Worm (Caenorhabditis elegans) whole organism, early embryonic: ENCODE results near the gene srlf-27.

Source experiments
- B0310.2 ChIP-seq: sonication (generic microtip); optimal IDR thresholded peaks from 2 replicates; lab custom pipeline; 2016; ENCODE audit warnings: mild to moderate bottlenecking, missing genetic modification characterization, missing compliant biosample characterization
- F13C5.2 ChIP-seq: sonication (generic microtip); optimal IDR thresholded peaks from 2 replicates; lab custom pipeline; 2017; ENCODE audit warnings: mild to moderate bottlenecking, missing genetic modification characterization, inconsistent platforms, missing compliant biosample characterization
- aly-1 ChIP-seq: sonication (generic microtip); optimal IDR thresholded peaks from 2 replicates; lab custom pipeline; 2016; ENCODE audit warnings: missing genetic modification characterization, missing compliant biosample characterization
- ama-1 ChIP-seq: fragments of 150-350 bp; optimal IDR thresholded peaks from 2 replicates; lab custom pipeline; 2014
- ceh-13 ChIP-seq: fragments of 200-800 bp; sonication (Bioruptor generic); optimal IDR thresholded peaks from 2 replicates; lab custom pipeline; 2018; ENCODE audit warnings: mild to moderate bottlenecking, missing genetic modification characterization, missing compliant biosample characterization
- ceh-36 ChIP-seq: sonication (generic microtip); optimal IDR thresholded peaks from 2 replicates; lab custom pipeline; 2016; ENCODE audit warnings: missing genetic modification characterization, inconsistent platforms, missing compliant biosample characterization
- ets-7 ChIP-seq: sonication (generic microtip); optimal IDR thresholded peaks from 2 replicates; lab custom pipeline; 2016; ENCODE audit warnings: missing genotype, missing genetic modification characterization, missing compliant biosample characterization
- flt-1 ChIP-seq: fragments of 200-800 bp; sonication (Bioruptor generic); IDR thresholded peaks from 2 replicates; pipeline ENCODE4 v1.3.6; 2022; ENCODE audit warnings: missing genetic modification characterization, missing compliant biosample characterization
- hmbx-1 ChIP-seq: sonication (generic microtip); optimal IDR thresholded peaks from 2 replicates; lab custom pipeline; 2016; ENCODE audit warnings: mild to moderate bottlenecking, missing genetic modification characterization, missing compliant biosample characterization
- hmg-4 ChIP-seq: fragments of 200-800 bp; sonication (Bioruptor generic); optimal IDR thresholded peaks from 2 replicates; lab custom pipeline; 2018; ENCODE audit warnings: mild to moderate bottlenecking, missing genetic modification characterization, missing compliant biosample characterization
- hnd-1 ChIP-seq: sonication (generic microtip); optimal IDR thresholded peaks from 2 replicates; lab custom pipeline; 2016; ENCODE audit warnings: missing genetic modification characterization, missing compliant biosample characterization
- pes-1 ChIP-seq: fragments of 200-800 bp; sonication (Bioruptor generic); IDR thresholded peaks from 2 replicates; pipeline ENCODE4 v1.3.6; 2022; ENCODE audit warnings: missing genetic modification reagents, missing genetic modification characterization, missing compliant biosample characterization
- scrt-1 ChIP-seq: fragments of 200-800 bp; sonication (Bioruptor generic); IDR thresholded peaks from 2 replicates; pipeline ENCODE4 v1.3.6; 2022; ENCODE audit warnings: missing genetic modification characterization, missing compliant biosample characterization
- sea-1 ChIP-seq: fragments of 200-800 bp; sonication (Bioruptor generic); conservative IDR thresholded peaks from 2 replicates; pipeline ENCODE4 v1.3.6; 2022; ENCODE audit warnings: missing genetic modification characterization, missing compliant biosample characterization
- tbx-11 ChIP-seq: fragments of 200-800 bp; sonication (Bioruptor generic); IDR thresholded peaks from 2 replicates; pipeline ENCODE4 v1.3.6; 2022; ENCODE audit warnings: missing genetic modification characterization, missing compliant biosample characterization
- tbx-37 ChIP-seq: fragments of 200-800 bp; sonication (Bioruptor generic); conservative IDR thresholded peaks from 2 replicates; pipeline ENCODE4 v1.3.6; 2022; ENCODE audit warnings: missing genetic modification reagents, missing genetic modification characterization, missing compliant biosample characterization
- tra-4 ChIP-seq: sonication (generic microtip); optimal IDR thresholded peaks from 2 replicates; lab custom pipeline; 2017; ENCODE audit warnings: missing genetic modification characterization, missing compliant biosample characterization

Gene srlf-27

DNA sequence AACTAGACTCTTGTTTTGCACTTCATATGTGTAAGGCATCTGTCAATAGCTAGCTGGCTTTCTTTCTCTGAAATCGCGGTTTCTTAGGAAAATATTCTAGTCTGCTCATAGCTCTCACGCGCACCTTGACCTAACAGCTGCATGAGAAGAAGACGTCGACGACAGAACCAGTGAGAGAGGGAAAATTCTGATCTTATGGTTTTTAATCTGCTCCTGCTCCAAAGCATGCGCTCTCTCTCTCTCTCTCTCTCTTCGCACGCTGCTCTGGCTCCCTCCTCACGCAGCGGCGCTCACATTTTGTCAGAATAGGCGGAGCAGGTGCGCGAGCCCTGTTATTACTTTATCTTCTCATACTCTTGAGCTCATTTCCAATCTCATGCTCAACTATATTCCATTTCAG, 15.4 kb upstream of the srlf-27 start:
- TF ChIP-seq aly-1 (tag; lab: Kevin White, UChicago) (no peak), B0310.2 (tag; lab: Kevin White, UChicago) (peak; percentile 2)

- no peak for TF ChIP-seq tra-4
- TF ChIP-seq ceh-36 (tag; lab: Kevin White, UChicago) = no peak
- TF ChIP-seq hmg-4 (GFP tag; lab: Kevin White, UChicago) = no peak
- no peak for TF ChIP-seq ets-7 (tag; lab: Kevin White, UChicago)
- TF ChIP-seq aly-1 (tag; lab: Kevin White, UChicago) = no peak
- no peak for TF ChIP-seq hnd-1 (tag; lab: Kevin White, UChicago)
- no peak for TF ChIP-seq ceh-13
- no peak for TF ChIP-seq scrt-1 (GFP tag; lab: Robert Waterston, UW)
- TF ChIP-seq ama-1 (lab: Kevin White, UChicago) = no peak
- TF ChIP-seq hmbx-1 = no peak
Observed at ce11 chrIV:14631726-14632125, 5.8 kb upstream of the srlf-27 start.

- no peak for TF ChIP-seq hmg-4 (GFP tag; lab: Kevin White, UChicago)
- TF ChIP-seq ceh-13 = no peak
- TF ChIP-seq sea-1 (GFP tag; lab: Robert Waterston, UW) = no peak
- TF ChIP-seq B0310.2 (tag; lab: Kevin White, UChicago) = no peak
- TF ChIP-seq pes-1 = no peak
- no peak for TF ChIP-seq ets-7 (tag; lab: Kevin White, UChicago)
- TF ChIP-seq ama-1 (lab: Kevin White, UChicago) = no peak
- no peak for TF ChIP-seq hnd-1 (tag; lab: Kevin White, UChicago)
Observed at ce11 chrIV:14632799-14633198, 4.7 kb upstream of the srlf-27 start, which contains the start of gene irld-4. irld-4 (plus strand) TSS chrIV:14633099.

DNA sequence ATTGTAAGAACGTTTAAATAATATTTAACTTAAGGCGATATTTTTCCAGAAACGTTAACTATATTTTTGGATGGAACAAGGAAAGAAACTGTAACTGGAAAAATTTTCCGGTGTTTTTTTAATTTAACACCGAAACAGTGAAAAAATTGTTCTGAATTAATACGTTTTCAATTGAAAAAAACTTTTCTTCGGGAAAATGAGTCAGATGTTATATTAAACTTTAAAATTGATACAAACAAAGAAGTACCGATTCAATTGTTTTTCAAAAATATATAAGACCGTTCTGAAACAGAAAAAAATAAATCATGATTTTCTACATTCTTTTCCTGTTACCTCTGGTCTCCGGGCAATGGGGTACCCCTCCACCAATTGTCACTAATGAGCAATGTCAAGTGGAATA, 2.7 kb upstream of the srlf-27 start, which contains the start of gene ule-2:
Gene ule-2 (plus strand): TSS at position 301 of the 400 bp plus-strand sequence.
- TF ChIP-seq hmbx-1 = no peak

- TF ChIP-seq F13C5.2 (tag; lab: Kevin White, UChicago) (no peak), ceh-13 (no peak), pes-1 (no peak), scrt-1 (GFP tag; lab: Robert Waterston, UW) (no peak), ama-1 (lab: Kevin White, UChicago) (no peak), B0310.2 (tag; lab: Kevin White, UChicago) (no peak), aly-1 (tag; lab: Kevin White, UChicago) (no peak)
Observed at ce11 chrIV:14653066-14653465, 15.6 kb downstream of the srlf-27 start, which contains the start of gene talp-3. talp-3 (minus strand) TSS chrIV:14653380.

ce11 chrIV:14656573-14657129, 19.1 kb downstream of the srlf-27 start, which contains the start of gene Y57G11C.33:
Y57G11C.33 (plus strand) TSS chrIV:14657079.
- no peak for TF ChIP-seq ets-7 (tag; lab: Kevin White, UChicago)
- TF ChIP-seq F13C5.2 (tag; lab: Kevin White, UChicago) = peak; percentile 14
- TF ChIP-seq tbx-11 (GFP tag; lab: Robert Waterston, UW) = no peak

- TF ChIP-seq pes-1 (no peak), flt-1 (GFP tag; lab: Robert Waterston, UW) (no peak), hnd-1 (tag; lab: Kevin White, UChicago) (no peak), tbx-37 (no peak), ama-1 (lab: Kevin White, UChicago) (no peak), ceh-36 (tag; lab: Kevin White, UChicago) (no peak), ets-7 (tag; lab: Kevin White, UChicago) (no peak), sea-1 (GFP tag; lab: Robert Waterston, UW) (no peak), scrt-1 (GFP tag; lab: Robert Waterston, UW) (no peak), hmg-4 (GFP tag; lab: Kevin White, UChicago) (no peak), F13C5.2 (tag; lab: Kevin White, UChicago) (no peak), hmbx-1 (no peak), tra-4 (no peak)
Observed at ce11 chrIV:14658054-14658631, 20.6 kb downstream of the srlf-27 start, which contains the start of gene anoh-2. anoh-2 (plus strand) TSS chrIV:14658308.

DNA sequence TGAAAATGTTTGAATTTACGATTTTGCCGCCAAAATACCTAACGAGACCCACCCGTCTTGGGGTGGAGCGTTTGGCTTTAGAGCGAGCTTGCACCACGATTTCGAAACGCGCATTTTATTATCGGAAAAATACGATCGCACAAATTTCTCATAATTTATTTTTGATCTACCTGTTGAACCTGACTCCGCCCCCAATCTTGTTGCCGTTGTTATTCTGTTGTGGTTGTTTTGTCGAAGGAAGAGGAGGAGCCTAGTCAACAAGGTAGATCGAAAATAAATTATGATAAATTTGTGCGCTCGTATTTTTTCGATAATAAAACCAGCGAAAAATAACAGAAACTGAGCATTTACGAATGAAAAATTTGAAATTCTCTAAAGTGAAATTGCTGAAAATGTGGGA, 21.4 kb downstream of the srlf-27 start:
- TF ChIP-seq flt-1 (GFP tag; lab: Robert Waterston, UW) = no peak
- no peak for TF ChIP-seq tbx-37
- no peak for TF ChIP-seq ceh-36 (tag; lab: Kevin White, UChicago)
- no peak for TF ChIP-seq ets-7 (tag; lab: Kevin White, UChicago)
- no peak for TF ChIP-seq pes-1
- no peak for TF ChIP-seq sea-1 (GFP tag; lab: Robert Waterston, UW)
- no peak for TF ChIP-seq F13C5.2 (tag; lab: Kevin White, UChicago)
- no peak for TF ChIP-seq aly-1 (tag; lab: Kevin White, UChicago)
- no peak for TF ChIP-seq hmbx-1
- TF ChIP-seq hnd-1 (tag; lab: Kevin White, UChicago) = no peak
- no peak for TF ChIP-seq ama-1 (lab: Kevin White, UChicago)
- TF ChIP-seq tra-4 = no peak
- TF ChIP-seq B0310.2 (tag; lab: Kevin White, UChicago) = no peak
- no peak for TF ChIP-seq scrt-1 (GFP tag; lab: Robert Waterston, UW)
- no peak for TF ChIP-seq ceh-13
- TF ChIP-seq tbx-11 (GFP tag; lab: Robert Waterston, UW) = no peak
- TF ChIP-seq hmg-4 (GFP tag; lab: Kevin White, UChicago) = no peak
